Fruit fly (Drosophila melanogaster) whole organism, embryonic: ENCODE measurements around the gene lawc.

ENCODE experiments used
- Asciz ChIP-seq: fragments of 200-800 bp; sonication (Bioruptor generic); optimal IDR thresholded peaks from 2 replicates; lab custom pipeline; 2017; ENCODE audit warnings: missing biosample characterization, mild to moderate bottlenecking, missing genetic modification characterization, missing genetic modification reagents
- CG10979 ChIP-seq: fragments of 200-800 bp; sonication (Bioruptor generic); optimal IDR thresholded peaks from 2 replicates; lab custom pipeline; 2018; ENCODE audit warnings: missing biosample characterization, mild to moderate bottlenecking, missing genetic modification characterization, moderate library complexity
- CG11723 ChIP-seq: fragments of 200-800 bp; sonication (Bioruptor generic); optimal IDR thresholded peaks from 2 replicates; lab custom pipeline; 2017; ENCODE audit warnings: missing biosample characterization, mild to moderate bottlenecking, missing genetic modification characterization
- CG13287 ChIP-seq: fragments of 200-800 bp; sonication (Bioruptor generic); IDR thresholded peaks from 2 replicates; pipeline ENCODE4 v1.3.6; 2022; ENCODE audit warnings: missing biosample characterization, missing genetic modification characterization; ENCODE audit not compliant: partially characterized antibody
- CG15696 ChIP-seq: fragments of 200-800 bp; sonication (Bioruptor generic); optimal IDR thresholded peaks from 2 replicates; lab custom pipeline; 2019; ENCODE audit warnings: missing biosample characterization, mild to moderate bottlenecking, missing genetic modification characterization, moderate library complexity
- CG1602 ChIP-seq: fragments of 200-800 bp; sonication (Bioruptor generic); optimal IDR thresholded peaks from 3 replicates; lab custom pipeline; 2016; ENCODE audit warnings: missing biosample characterization, missing genetic modification characterization
- CG17385 ChIP-seq: fragments of 200-800 bp; sonication (Bioruptor generic); optimal IDR thresholded peaks from 3 replicates; lab custom pipeline; 2018; ENCODE audit warnings: missing biosample characterization, mild to moderate bottlenecking, missing genetic modification characterization
- CG17829 ChIP-seq: fragments of 200-800 bp; optimal IDR thresholded peaks from 2 replicates; lab custom pipeline; 2019; ENCODE audit warnings: missing biosample characterization, mild to moderate bottlenecking, missing genetic modification characterization, moderate library complexity
- CG2120 ChIP-seq: fragments of 200-800 bp; sonication (Bioruptor generic); optimal IDR thresholded peaks from 3 replicates; lab custom pipeline; 2016; ENCODE audit warnings: missing biosample characterization, missing genetic modification characterization
- CG32532 ChIP-seq: fragments of 200-800 bp; sonication (Bioruptor generic); IDR thresholded peaks from 2 replicates; pipeline ENCODE4 v1.3.6; 2022; ENCODE audit warnings: missing biosample characterization, missing genetic modification characterization
- CG3838 ChIP-seq: fragments of 200-800 bp; sonication (Bioruptor generic); optimal IDR thresholded peaks from 3 replicates; lab custom pipeline; 2016; ENCODE audit warnings: missing biosample characterization, missing genetic modification characterization
- CG3995 ChIP-seq: fragments of 200-800 bp; sonication (Bioruptor generic); optimal IDR thresholded peaks from 3 replicates; lab custom pipeline; 2016; ENCODE audit warnings: missing biosample characterization, missing genetic modification characterization
- CG4282 ChIP-seq: fragments of 200-800 bp; sonication (Bioruptor generic); optimal IDR thresholded peaks from 2 replicates; lab custom pipeline; 2016; ENCODE audit warnings: missing biosample characterization, missing genetic modification characterization
- CG6272 ChIP-seq: fragments of 200-800 bp; sonication (Bioruptor generic); IDR thresholded peaks from 2 replicates; pipeline ENCODE4 v1.3.6; 2022; ENCODE audit warnings: missing biosample characterization, missing genetic modification characterization
- CG6813 ChIP-seq: fragments of 200-800 bp; sonication (Bioruptor generic); optimal IDR thresholded peaks from 2 replicates; lab custom pipeline; 2017; ENCODE audit warnings: missing biosample characterization, missing genetic modification characterization, mild to moderate bottlenecking, moderate library complexity, missing genetic modification reagents
- CG6854 ChIP-seq: fragments of 200-800 bp; sonication (Bioruptor generic); optimal IDR thresholded peaks from 3 replicates; lab custom pipeline; 2017; ENCODE audit warnings: missing biosample characterization, mild to moderate bottlenecking, missing genetic modification characterization
- Dbx ChIP-seq: fragments of 200-800 bp; sonication (Bioruptor generic); IDR thresholded peaks from 3 replicates; pipeline ENCODE4 v1.3.6; 2022; ENCODE audit warnings: missing biosample characterization, missing genetic modification characterization
- Dek ChIP-seq: fragments of 200-800 bp; sonication (Bioruptor generic); optimal IDR thresholded peaks from 3 replicates; lab custom pipeline; 2019; ENCODE audit warnings: missing biosample characterization, mild to moderate bottlenecking, missing genetic modification characterization, moderate library complexity
- Dfd ChIP-seq, 2 experiments: fragments of >200 bp; optimal IDR thresholded peaks; 2 replicates each; lab custom pipeline; 2017; ENCODE audit warnings: missing biosample characterization in 2 of 2, missing genetic modification characterization in 2 of 2
- E2f2 ChIP-seq: fragments of 200-800 bp; sonication (Bioruptor generic); IDR thresholded peaks from 2 replicates; pipeline ENCODE4 v1.3.6; 2022; ENCODE audit warnings: missing biosample characterization, missing genetic modification characterization
- Eip74EF ChIP-seq, 2 experiments: fragments of 200-800 bp in 1 of 2; fragments of >200 bp in 1 of 2; sonication (Bioruptor generic) in 1 of 2; optimal IDR thresholded peaks; 2 replicates each; lab custom pipeline; 2017 to 2019; ENCODE audit warnings: missing biosample characterization in 2 of 2, missing genetic modification characterization in 2 of 2, mild to moderate bottlenecking in 1 of 2, moderate library complexity in 1 of 2
- Ets97D ChIP-seq: fragments of 200-800 bp; sonication (Bioruptor generic); optimal IDR thresholded peaks from 3 replicates; lab custom pipeline; 2016; ENCODE audit warnings: missing biosample characterization, missing genetic modification characterization
- HLH3B ChIP-seq: fragments of 200-800 bp; sonication (Bioruptor generic); IDR thresholded peaks from 2 replicates; pipeline ENCODE4 v1.3.6; 2022; ENCODE audit warnings: missing biosample characterization, missing genetic modification characterization
- Hr39 ChIP-seq: fragments of >200 bp; optimal IDR thresholded peaks from 2 replicates; lab custom pipeline; 2017
- MTF-1 ChIP-seq: fragments of 200-800 bp; sonication (Bioruptor generic); optimal IDR thresholded peaks from 2 replicates; lab custom pipeline; 2018; ENCODE audit warnings: missing biosample characterization, mild to moderate bottlenecking, missing genetic modification characterization, borderline replicate concordance
- Oli ChIP-seq: fragments of 200-800 bp; sonication (Bioruptor generic); optimal IDR thresholded peaks from 2 replicates; lab custom pipeline; 2018; ENCODE audit warnings: missing biosample characterization, mild to moderate bottlenecking, missing genetic modification characterization, moderate library complexity
- Scr ChIP-seq: fragments of 200-800 bp; sonication (Bioruptor generic); IDR thresholded peaks from 2 replicates; pipeline ENCODE4 v1.3.6; 2022; ENCODE audit warnings: missing biosample characterization, missing genetic modification characterization; ENCODE audit not compliant: partially characterized antibody
- Sin3A ChIP-seq: fragments of >200 bp; optimal IDR thresholded peaks from 2 replicates; lab custom pipeline; 2018
- Stat92E ChIP-seq, 3 experiments: fragments of >200 bp in 2 of 3; fragments of 200-800 bp in 1 of 3; sonication (Bioruptor generic) in 1 of 3; optimal IDR thresholded peaks; 2 replicates each; lab custom pipeline; 2017 to 2019; ENCODE audit warnings: missing biosample characterization in 3 of 3, missing genetic modification characterization in 3 of 3, mild to moderate bottlenecking in 1 of 3, moderate library complexity in 1 of 3
- Trl ChIP-seq, 3 experiments: fragments of >200 bp in 2 of 3; fragments of 200-800 bp in 1 of 3; sonication (Bioruptor generic) in 1 of 3; optimal IDR thresholded peaks; 2 replicates in 1 of 3; 3 replicates in 2 of 3; lab custom pipeline; 2016 to 2017; ENCODE audit warnings: missing biosample characterization in 1 of 3, missing genetic modification characterization in 1 of 3
- Vsx1 ChIP-seq: fragments of 200-800 bp; sonication (Bioruptor generic); optimal IDR thresholded peaks from 2 replicates; lab custom pipeline; 2017; ENCODE audit warnings: missing biosample characterization, mild to moderate bottlenecking, missing genetic modification characterization, missing genetic modification reagents
- Xbp1 ChIP-seq: fragments of 200-800 bp; sonication (Bioruptor generic); optimal IDR thresholded peaks from 3 replicates; lab custom pipeline; 2016; ENCODE audit warnings: missing biosample characterization, mild to moderate bottlenecking, missing genetic modification characterization
- YL-1 ChIP-seq: fragments of 200-800 bp; sonication (Bioruptor generic); optimal IDR thresholded peaks from 3 replicates; lab custom pipeline; 2017; ENCODE audit warnings: missing biosample characterization, mild to moderate bottlenecking, missing genetic modification characterization
- ara ChIP-seq: fragments of 200-800 bp; sonication (Bioruptor generic); IDR thresholded peaks from 2 replicates; pipeline ENCODE4 v1.3.6; 2022; ENCODE audit warnings: missing biosample characterization, missing genetic modification characterization
- bbx ChIP-seq: fragments of 200-800 bp; sonication (Bioruptor generic); IDR thresholded peaks from 2 replicates; pipeline ENCODE4 v1.3.6; 2022; ENCODE audit warnings: missing biosample characterization, missing genetic modification characterization; ENCODE audit not compliant: partially characterized antibody
- crol ChIP-seq: fragments of 200-800 bp; sonication (Bioruptor generic); IDR thresholded peaks from 2 replicates; pipeline ENCODE4 v1.3.6; 2022; ENCODE audit warnings: missing biosample characterization, missing genetic modification characterization
- en ChIP-seq: fragments of 200-800 bp; sonication (Bioruptor generic); optimal IDR thresholded peaks from 2 replicates; lab custom pipeline; 2016; ENCODE audit warnings: missing biosample characterization, missing genetic modification characterization
- eyg ChIP-seq: fragments of 200-800 bp; sonication (Bioruptor generic); optimal IDR thresholded peaks from 3 replicates; lab custom pipeline; 2016; ENCODE audit warnings: missing biosample characterization, missing genetic modification characterization
- fru ChIP-seq: fragments of >200 bp; optimal IDR thresholded peaks from 2 replicates; lab custom pipeline; 2017
- h ChIP-seq: fragments of >200 bp; optimal IDR thresholded peaks from 2 replicates; lab custom pipeline; 2017
- hbn ChIP-seq: fragments of 200-800 bp; sonication (Bioruptor generic); IDR thresholded peaks from 2 replicates; pipeline ENCODE4 v1.3.6; 2022; ENCODE audit warnings: missing biosample characterization, missing genetic modification characterization; ENCODE audit not compliant: partially characterized antibody
- her ChIP-seq: fragments of 200-800 bp; sonication (Bioruptor generic); optimal IDR thresholded peaks from 2 replicates; lab custom pipeline; 2016; ENCODE audit warnings: missing biosample characterization, missing genetic modification characterization
- lbe ChIP-seq: fragments of 200-800 bp; sonication (Bioruptor generic); optimal IDR thresholded peaks from 2 replicates; lab custom pipeline; 2016; ENCODE audit warnings: missing biosample characterization, mild to moderate bottlenecking, missing genetic modification characterization
- pho ChIP-seq: fragments of 200-800 bp; sonication (Bioruptor generic); optimal IDR thresholded peaks from 2 replicates; lab custom pipeline; 2016; ENCODE audit warnings: missing biosample characterization, missing genetic modification characterization
- pros ChIP-seq: fragments of 200-800 bp; sonication (Bioruptor generic); optimal IDR thresholded peaks from 3 replicates; lab custom pipeline; 2019; ENCODE audit warnings: missing biosample characterization, mild to moderate bottlenecking, missing genetic modification characterization, moderate library complexity
- sim ChIP-seq: fragments of 200-800 bp; sonication (Bioruptor generic); IDR thresholded peaks from 2 replicates; pipeline ENCODE4 v1.3.6; 2022; ENCODE audit warnings: missing biosample characterization, missing genetic modification characterization
- slp2 ChIP-seq: fragments of 200-800 bp; sonication (Bioruptor generic); optimal IDR thresholded peaks from 2 replicates; lab custom pipeline; 2016; ENCODE audit warnings: missing biosample characterization, missing genetic modification characterization
- sr ChIP-seq: fragments of 200-800 bp; sonication (Bioruptor generic); IDR thresholded peaks from 3 replicates; pipeline ENCODE4 v1.3.6; 2022; ENCODE audit warnings: missing biosample characterization, missing genetic modification characterization
- ssp ChIP-seq: fragments of 200-800 bp; sonication (Bioruptor generic); IDR thresholded peaks from 2 replicates; pipeline ENCODE4 v1.3.6; 2022; ENCODE audit warnings: missing biosample characterization, missing genetic modification characterization
- wek ChIP-seq: fragments of 200-800 bp; sonication (Bioruptor generic); optimal IDR thresholded peaks from 3 replicates; lab custom pipeline; 2018; ENCODE audit warnings: missing biosample characterization, mild to moderate bottlenecking, missing genetic modification characterization, moderate library complexity

lawc gene

DNA sequence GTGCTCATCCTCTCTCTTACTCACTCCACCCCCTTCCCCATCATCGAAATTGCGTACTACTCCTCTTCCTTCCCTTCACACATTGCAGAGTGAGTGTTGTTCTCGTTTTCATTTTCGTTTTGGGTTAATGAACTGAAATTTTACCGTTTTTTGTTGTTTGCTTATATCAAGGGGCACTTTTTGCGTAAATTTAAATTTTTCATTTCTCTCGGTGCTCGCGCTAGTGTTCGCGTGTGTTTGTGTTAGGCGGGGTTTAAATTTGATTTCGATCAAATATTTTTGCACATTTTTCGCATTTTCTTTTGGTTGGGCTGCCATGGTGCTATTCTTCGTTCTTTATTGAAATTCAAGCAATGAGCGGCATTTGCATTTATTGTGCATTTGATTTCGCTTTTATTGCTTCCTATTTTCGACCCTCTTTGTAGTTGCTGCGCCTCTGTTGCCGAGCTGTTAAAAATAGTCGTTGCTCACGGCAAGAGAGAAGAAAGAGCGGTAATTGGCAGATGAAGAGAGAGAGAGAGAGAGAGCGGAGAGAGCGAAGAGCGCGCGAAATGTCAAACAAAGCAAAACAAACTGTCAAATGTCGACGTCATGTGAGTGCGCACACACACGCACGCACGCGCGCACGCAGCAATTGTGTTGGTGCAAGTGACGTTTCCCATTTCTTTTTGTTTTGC, 9.5 kb upstream of the lawc start (continued):
- TF ChIP-seq CG13287 (GFP tag; lab: Robert Waterston, UW) = peak; percentile 39
- TF ChIP-seq lbe (GFP tag; lab: Kevin White, UChicago) = peak; percentile 83
- TF ChIP-seq Dek = no peak
- TF ChIP-seq Xbp1 (GFP tag; lab: Kevin White, UChicago) = no peak
- TF ChIP-seq CG3838 = no peak
- TF ChIP-seq Sin3A (lab: Kevin White, UChicago) = no peak
- no peak for TF ChIP-seq Scr
- TF ChIP-seq CG4282 (GFP tag; lab: Kevin White, UChicago) = no peak
- TF ChIP-seq Stat92E (GFP tag; optimal IDR thresholded peaks at IDR 0.05; lab: Kevin White, UChicago) = peak in 1 of 3 experiments; percentile 84
- TF ChIP-seq her = peak; percentile 46
- TF ChIP-seq CG6813 (GFP tag; lab: Kevin White, UChicago) = no peak
- TF ChIP-seq Dbx (GFP tag; lab: Robert Waterston, UW) = peak; percentile 34; the same call in 1 of the 3 replicates
- no peak for TF ChIP-seq Ets97D
- TF ChIP-seq CG17385 (GFP tag; lab: Kevin White, UChicago) = peak; percentile 51
- peak; percentile 31 for TF ChIP-seq wek (GFP tag; lab: Kevin White, UChicago)
- peak; percentile 17 for TF ChIP-seq YL-1 (GFP tag; lab: Kevin White, UChicago)
- no peak for TF ChIP-seq h
- TF ChIP-seq Trl (optimal IDR thresholded peaks at IDR 0.05; lab: Kevin White, UChicago) = peak; percentile 99 to 100
- TF ChIP-seq Trl (GFP tag; optimal IDR thresholded peaks at IDR 0.05; lab: Kevin White, UChicago) = no peak
- peak; percentile 1 for TF ChIP-seq pros (GFP tag; lab: Kevin White, UChicago)
- TF ChIP-seq hbn (GFP tag; lab: Robert Waterston, UW) = peak; percentile 21; the same call in 1 of the 2 replicates
- no peak for TF ChIP-seq pho (GFP tag; lab: Kevin White, UChicago)
- TF ChIP-seq CG11723 (GFP tag; lab: Kevin White, UChicago) = no peak
- TF ChIP-seq en (GFP tag; lab: Kevin White, UChicago) = no peak
- TF ChIP-seq fru = no peak
- TF ChIP-seq Oli (tag; lab: Kevin White, UChicago) = no peak
- peak; percentile 52 to 90 for TF ChIP-seq Dfd (GFP tag; optimal IDR thresholded peaks at IDR 0.05; lab: Kevin White, UChicago)
- TF ChIP-seq bbx = no peak
- TF ChIP-seq CG6272 (GFP tag; lab: Robert Waterston, UW) = no peak
- no peak for TF ChIP-seq Asciz
- peak; percentile 76 for TF ChIP-seq CG32532 (GFP tag; lab: Robert Waterston, UW)
- TF ChIP-seq ssp (GFP tag; lab: Robert Waterston, UW) = no peak
- TF ChIP-seq CG2120 = peak; percentile 30
- TF ChIP-seq CG17829 (tag; lab: Kevin White, UChicago) = peak; percentile 3
- TF ChIP-seq Hr39 (lab: Kevin White, UChicago) = peak; percentile 96
- TF ChIP-seq Eip74EF (GFP tag; optimal IDR thresholded peaks at IDR 0.05; lab: Kevin White, UChicago) = peak in 1 of 2 experiments; percentile 2
- peak; percentile 2 for TF ChIP-seq CG6854
- TF ChIP-seq CG15696 (tag; lab: Kevin White, UChicago) = no peak
- TF ChIP-seq HLH3B = no peak
- TF ChIP-seq CG10979 = no peak
- no peak for TF ChIP-seq crol
- TF ChIP-seq sr = no peak
- peak; percentile 29 for TF ChIP-seq MTF-1 (GFP tag; lab: Kevin White, UChicago)
- peak; percentile 17 for TF ChIP-seq Vsx1 (GFP tag; lab: Kevin White, UChicago)
- 0 out of 2 replicates have a peak, but pooled peaks have one; percentile 39 for TF ChIP-seq sim (GFP tag; lab: Robert Waterston, UW)
- no peak for TF ChIP-seq CG1602 (GFP tag; lab: Kevin White, UChicago)
- TF ChIP-seq ara (GFP tag; lab: Robert Waterston, UW) = no peak
- no peak for TF ChIP-seq CG3995 (GFP tag; lab: Kevin White, UChicago)
- TF ChIP-seq E2f2 (GFP tag; lab: Robert Waterston, UW) = peak; percentile 36; the same call in 1 of the 2 replicates
- no peak for TF ChIP-seq eyg
- TF ChIP-seq slp2 (GFP tag; lab: Kevin White, UChicago) = no peak
